In the genomic region with DNA sequence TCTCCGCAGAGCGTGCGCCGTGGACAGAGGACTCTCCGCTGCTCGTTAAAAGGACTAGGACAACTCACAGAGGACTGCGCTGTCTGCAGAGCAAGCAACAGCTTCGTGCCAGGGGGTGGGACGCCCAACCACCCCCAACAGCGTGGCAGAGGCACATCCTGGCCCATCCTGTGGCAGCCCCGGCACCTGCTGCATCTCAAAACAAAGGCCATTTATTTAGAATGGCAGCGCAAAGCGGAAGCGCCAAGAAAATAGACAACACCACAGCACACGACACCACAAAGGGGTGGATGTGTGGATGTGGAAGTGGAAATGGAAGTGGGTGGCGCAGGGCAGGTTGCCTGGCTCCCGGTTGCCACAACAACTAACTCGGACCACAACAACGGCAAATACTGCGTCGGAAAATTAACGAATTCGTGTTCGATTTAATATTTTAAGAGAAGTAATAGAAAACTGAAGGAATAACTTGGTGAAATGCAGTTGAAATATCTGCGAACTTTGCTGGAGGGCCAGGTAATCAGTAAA, we compare ENCODE assay signal across 4 fruit fly cellular contexts.
TF ChIP-seq lines count a peak whose summit lies in the region.

A gene (plus strand): TSS at position 475 of the 525 bp plus-strand sequence.

- no peak for TF ChIP-seq CTCF in whole organism, embryonic (GFP tag; optimal IDR thresholded peaks at IDR 0.05; lab: Kevin White, UChicago)

TF ChIP-seq in whole organism, embryonic, 481 proteins besides CTCF, POLR2A, EP300 and RAD21 (continues in another document):
- no peak for TF ChIP-seq jigr1 (GFP tag; IDR thresholded peaks at IDR 0.05; lab: Robert Waterston, UW)
- TF ChIP-seq nerfin-1 (tag; optimal IDR thresholded peaks at IDR 0.05; lab: Kevin White, UChicago) = peak; percentile 49
- 0 out of 4 replicates have a peak, but pooled peaks have one; percentile 53 for TF ChIP-seq chinmo (GFP tag; IDR thresholded peaks at IDR 0.05; lab: Robert Waterston, UW; ENCODE audit: partially characterized antibody)
- TF ChIP-seq HHEX (GFP tag; optimal IDR thresholded peaks at IDR 0.05; lab: Kevin White, UChicago) = no peak
- TF ChIP-seq CG34422 (GFP tag; IDR thresholded peaks at IDR 0.05; lab: Robert Waterston, UW) = peak; percentile 71; the same call in 1 of the 3 replicates
- 0 out of 2 replicates have a peak, but pooled peaks have one; percentile 29 for TF ChIP-seq klu (GFP tag; IDR thresholded peaks at IDR 0.05; lab: Robert Waterston, UW)
- TF ChIP-seq Trl (optimal IDR thresholded peaks at IDR 0.05; lab: Kevin White, UChicago) = peak; percentile 4 to 34
- no peak for TF ChIP-seq Trl (GFP tag; optimal IDR thresholded peaks at IDR 0.05; lab: Kevin White, UChicago)
- TF ChIP-seq schlank (tag; optimal IDR thresholded peaks at IDR 0.05; lab: Kevin White, UChicago) = no peak
- TF ChIP-seq pros (GFP tag; optimal IDR thresholded peaks at IDR 0.05; lab: Kevin White, UChicago) = peak; percentile 56
- TF ChIP-seq ro (GFP tag; IDR thresholded peaks at IDR 0.05; lab: Robert Waterston, UW) = no peak
- peak; percentile 68; the same call in 1 of the 2 replicates for TF ChIP-seq Adf1 (GFP tag; IDR thresholded peaks at IDR 0.05; lab: Robert Waterston, UW)
- no peak for TF ChIP-seq CG8388 (GFP tag; optimal IDR thresholded peaks at IDR 0.05; lab: Kevin White, UChicago)
- TF ChIP-seq Hey (tag; optimal IDR thresholded peaks at IDR 0.05; lab: Kevin White, UChicago) = peak; percentile 32
- TF ChIP-seq ssp (GFP tag; IDR thresholded peaks at IDR 0.05; lab: Robert Waterston, UW) = no peak
- no peak for TF ChIP-seq CG4404 (GFP tag; IDR thresholded peaks at IDR 0.05; lab: Robert Waterston, UW)
- TF ChIP-seq CG10462 (GFP tag; optimal IDR thresholded peaks at IDR 0.05; lab: Kevin White, UChicago) = no peak
- 0 out of 3 replicates have a peak, but pooled peaks have one; percentile 9 for TF ChIP-seq HLH4C (GFP tag; IDR thresholded peaks at IDR 0.05; lab: Robert Waterston, UW; ENCODE audit: partially characterized antibody)
- TF ChIP-seq CG16779 (GFP tag; IDR thresholded peaks at IDR 0.05; lab: Robert Waterston, UW) = peak; percentile 36; the same call in 1 of the 2 replicates

TF ChIP-seq in whole organism, prepupa, 60 proteins besides CTCF, POLR2A, EP300 and RAD21:
- TF ChIP-seq CG1621 (tag; optimal IDR thresholded peaks at IDR 0.05; lab: Kevin White, UChicago) = no peak
- no peak for TF ChIP-seq acj6 (GFP tag; optimal IDR thresholded peaks at IDR 0.05; lab: Kevin White, UChicago)
- peak; percentile 45 for TF ChIP-seq Eip78C (GFP tag; lab: Kevin White, UChicago)
- TF ChIP-seq CG7368 (GFP tag; optimal IDR thresholded peaks at IDR 0.05; lab: Kevin White, UChicago) = peak; percentile 53
- no peak for TF ChIP-seq salr (GFP tag; optimal IDR thresholded peaks at IDR 0.05; lab: Kevin White, UChicago)
- no peak for TF ChIP-seq pdm3 (GFP tag; optimal IDR thresholded peaks at IDR 0.05; lab: Kevin White, UChicago)
- no peak for TF ChIP-seq Sox15 (GFP tag; optimal IDR thresholded peaks at IDR 0.05; lab: Kevin White, UChicago)
- no peak for TF ChIP-seq CG32006 (GFP tag; optimal IDR thresholded peaks at IDR 0.05; lab: Kevin White, UChicago)
- no peak for TF ChIP-seq CG8119 (GFP tag; IDR thresholded peaks at IDR 0.05; lab: Robert Waterston, UW)
- no peak for TF ChIP-seq CG16779 (tag; optimal IDR thresholded peaks at IDR 0.05; lab: Kevin White, UChicago)
- no peak for TF ChIP-seq Blimp-1 (GFP tag; optimal IDR thresholded peaks at IDR 0.05; lab: Kevin White, UChicago)

TF ChIP-seq in whole organism, pupa, 21 proteins besides CTCF, POLR2A, EP300 and RAD21:
- TF ChIP-seq rn (GFP tag; IDR thresholded peaks at IDR 0.05; lab: Robert Waterston, UW) = no peak
- TF ChIP-seq fd96Ca (GFP tag; IDR thresholded peaks at IDR 0.05; lab: Robert Waterston, UW) = no peak
- no peak for TF ChIP-seq Snoo (tag; optimal IDR thresholded peaks at IDR 0.05; lab: Kevin White, UChicago)
- no peak for TF ChIP-seq CG34367 (tag; optimal IDR thresholded peaks at IDR 0.05; lab: Kevin White, UChicago)
- TF ChIP-seq CG12605 (GFP tag; IDR thresholded peaks at IDR 0.05; lab: Robert Waterston, UW) = peak; percentile 85

TF ChIP-seq in whole organism, wandering third instar larva, 38 proteins besides CTCF, POLR2A, EP300 and RAD21:
- TF ChIP-seq Dif (GFP tag; optimal IDR thresholded peaks at IDR 0.05; lab: Kevin White, UChicago; ENCODE audit: partially characterized antibody) (peak; percentile 25), Hnf4 (GFP tag; optimal IDR thresholded peaks at IDR 0.05; lab: Kevin White, UChicago) (no peak), dl (GFP tag; optimal IDR thresholded peaks at IDR 0.05; lab: Kevin White, UChicago; ENCODE audit: insufficient read depth in 1 of 2, partially characterized antibody in 2 of 2) (peak in 1 of 2 experiments; percentile 29)
